Worm (Caenorhabditis elegans) whole organism, midembryonic: ENCODE measurements around the gene VM106R.1.

Experiments
- T22C8.4 ChIP-seq: fragments of 200-800 bp; sonication (Bioruptor generic); IDR thresholded peaks from 2 replicates; pipeline ENCODE4 v1.3.6; 2022; ENCODE audit warnings: missing genetic modification characterization, missing compliant biosample characterization
- cog-1 ChIP-seq: sonication (generic microtip); optimal IDR thresholded peaks from 2 replicates; lab custom pipeline; 2016; ENCODE audit warnings: missing genetic modification characterization, missing compliant biosample characterization
- flt-1 ChIP-seq: fragments of 200-800 bp; sonication (Bioruptor generic); IDR thresholded peaks from 2 replicates; pipeline ENCODE4 v1.3.6; 2022; ENCODE audit warnings: missing genetic modification characterization, missing compliant biosample characterization
- klf-2 ChIP-seq: fragments of 200-800 bp; sonication (Bioruptor generic); conservative IDR thresholded peaks from 2 replicates; pipeline ENCODE4 v1.3.6; 2022; ENCODE audit warnings: missing genetic modification reagents, missing genetic modification characterization, missing compliant biosample characterization
- med-1 ChIP-seq: sonication (generic microtip); optimal IDR thresholded peaks from 2 replicates; lab custom pipeline; 2017; ENCODE audit warnings: missing genetic modification characterization, mild to moderate bottlenecking, missing compliant biosample characterization, antibody characterized with exemption, missing genetic modification reagents; ENCODE audit not compliant: insufficient read depth
- ref-1 ChIP-seq: fragments of 200-800 bp; sonication (Bioruptor generic); conservative IDR thresholded peaks from 2 replicates; pipeline ENCODE4 v1.3.6; 2022; ENCODE audit warnings: missing genetic modification reagents, missing genetic modification characterization, missing compliant biosample characterization
- tab-1 ChIP-seq: fragments of 200-800 bp; sonication (Bioruptor generic); IDR thresholded peaks from 2 replicates; pipeline ENCODE4 v1.3.6; 2022; ENCODE audit warnings: missing genetic modification characterization, missing compliant biosample characterization
- ztf-23 ChIP-seq: fragments of 200-800 bp; sonication (Bioruptor generic); IDR thresholded peaks from 2 replicates; pipeline ENCODE4 v1.3.6; 2022; ENCODE audit warnings: missing genetic modification reagents, missing genetic modification characterization, missing compliant biosample characterization
- ztf-29 ChIP-seq: fragments of 200-800 bp; sonication (Bioruptor generic); IDR thresholded peaks from 2 replicates; pipeline ENCODE4 v1.3.6; 2022; ENCODE audit warnings: missing genetic modification reagents, missing genetic modification characterization, missing compliant biosample characterization

VM106R.1 gene

DNA sequence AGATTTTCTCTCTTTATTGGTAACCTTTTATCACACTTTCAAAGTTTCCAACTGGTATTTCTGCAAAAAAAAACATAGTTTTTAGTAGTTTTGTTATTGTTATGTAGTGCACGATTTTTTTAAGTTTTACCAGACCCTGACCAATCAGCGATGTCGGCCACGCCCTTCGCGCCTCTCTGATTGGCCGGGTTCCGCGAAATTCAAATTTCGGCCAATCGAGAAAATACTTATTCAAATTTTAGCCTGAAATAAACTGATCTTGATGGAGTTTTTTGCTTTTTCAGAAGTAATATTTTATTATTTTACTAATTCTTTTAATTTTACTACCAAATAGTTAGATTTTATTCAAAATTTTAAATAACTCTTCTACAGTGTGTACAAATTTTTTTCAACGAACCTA lies 24.1 kb downstream of the VM106R.1 start:
- no peak for TF ChIP-seq T22C8.4 (GFP tag; lab: Robert Waterston, UW)
- TF ChIP-seq ref-1 (GFP tag; lab: Robert Waterston, UW) = no peak
- no peak for TF ChIP-seq ztf-23 (GFP tag; lab: Robert Waterston, UW)
- no peak for TF ChIP-seq cog-1 (tag; lab: Kevin White, UChicago)
- TF ChIP-seq klf-2 (GFP tag; lab: Robert Waterston, UW) = no peak
- TF ChIP-seq flt-1 (GFP tag; lab: Robert Waterston, UW) = no peak
- no peak for TF ChIP-seq tab-1 (GFP tag; lab: Robert Waterston, UW)

DNA sequence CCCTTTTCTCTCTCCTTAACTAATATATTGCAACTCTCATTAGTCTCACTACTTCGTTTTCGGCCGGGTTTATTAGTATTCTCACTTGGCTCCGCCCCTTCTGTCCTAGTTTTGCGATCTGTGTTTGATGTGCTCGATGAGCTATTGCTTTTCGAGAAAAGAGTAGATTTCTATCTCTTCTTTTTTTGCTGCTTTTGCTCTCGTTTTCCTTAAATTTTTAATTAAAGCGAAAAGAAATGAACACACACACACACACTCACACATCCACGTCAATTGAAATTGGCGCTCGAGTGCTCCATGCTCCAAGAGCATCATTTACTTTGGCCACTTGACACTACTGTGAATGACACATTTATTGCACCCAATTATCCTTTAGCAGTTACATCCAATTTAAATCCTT lies 24.5 kb downstream of the VM106R.1 start:
- TF ChIP-seq T22C8.4 (GFP tag; lab: Robert Waterston, UW) = no peak
- no peak for TF ChIP-seq ztf-29 (GFP tag; lab: Robert Waterston, UW)

DNA sequence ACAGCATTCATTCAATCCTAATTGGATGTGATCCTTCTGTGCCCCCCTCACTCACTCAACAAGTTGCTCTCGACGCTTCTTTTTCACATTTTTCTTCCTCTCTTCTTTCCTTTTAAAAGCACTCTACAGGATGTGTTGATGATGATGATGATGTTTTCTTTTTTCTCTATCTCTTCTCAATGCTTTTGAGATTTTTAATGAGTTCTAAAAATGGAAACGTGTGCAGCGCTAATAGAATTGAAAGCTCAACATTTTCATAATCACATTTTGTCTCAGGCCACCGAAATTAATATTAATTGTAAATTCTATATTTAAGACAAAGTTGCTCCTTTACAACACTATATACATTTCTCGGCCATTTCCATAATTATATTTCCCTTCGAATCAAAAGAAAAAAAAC lies 28.8 kb downstream of the VM106R.1 start:
- no peak for TF ChIP-seq cog-1 (tag; lab: Kevin White, UChicago)
- TF ChIP-seq ref-1 (GFP tag; lab: Robert Waterston, UW) = no peak
- no peak for TF ChIP-seq klf-2 (GFP tag; lab: Robert Waterston, UW)
- no peak for TF ChIP-seq ztf-23 (GFP tag; lab: Robert Waterston, UW)
- no peak for TF ChIP-seq T22C8.4 (GFP tag; lab: Robert Waterston, UW)
- no peak for TF ChIP-seq flt-1 (GFP tag; lab: Robert Waterston, UW)
- no peak for TF ChIP-seq med-1 (GFP tag; lab: Kevin White, UChicago)
- no peak for TF ChIP-seq tab-1 (GFP tag; lab: Robert Waterston, UW)
- no peak for TF ChIP-seq ztf-29 (GFP tag; lab: Robert Waterston, UW)

DNA sequence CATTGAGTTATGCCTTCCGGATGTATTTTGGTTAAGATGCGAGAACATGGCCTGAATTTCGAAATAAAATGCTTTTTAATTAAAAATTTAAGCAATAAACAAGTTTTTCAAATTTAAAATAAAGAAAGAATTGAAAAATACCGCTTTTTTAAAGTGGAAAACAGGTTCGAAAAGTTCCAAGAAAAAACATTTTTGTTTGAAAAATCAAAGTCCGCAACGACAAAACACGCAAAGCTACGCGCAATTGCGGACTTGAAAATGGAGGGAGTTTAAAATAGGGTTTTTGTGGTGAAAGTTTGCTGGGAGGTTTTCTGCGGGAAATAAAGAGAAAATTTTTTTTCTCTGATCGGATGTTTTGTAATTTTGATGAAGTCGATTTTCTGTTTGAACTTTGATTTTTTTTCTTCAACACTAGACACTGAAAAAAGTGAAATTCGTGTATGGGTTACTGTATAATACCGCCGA lies 30.5 kb downstream of the VM106R.1 start, which contains the start of gene npp-19:
npp-19 (minus strand) TSS at position 51 of the 465 bp plus-strand sequence.
- TF ChIP-seq flt-1 (GFP tag; lab: Robert Waterston, UW) (0 out of 2 replicates have a peak, but pooled peaks have one; percentile 45), T22C8.4 (GFP tag; lab: Robert Waterston, UW) (no peak), cog-1 (tag; lab: Kevin White, UChicago) (peak; percentile 23), ref-1 (GFP tag; lab: Robert Waterston, UW) (no peak), ztf-23 (GFP tag; lab: Robert Waterston, UW) (0 out of 2 replicates have a peak, but pooled peaks have one; percentile 47)

DNA sequence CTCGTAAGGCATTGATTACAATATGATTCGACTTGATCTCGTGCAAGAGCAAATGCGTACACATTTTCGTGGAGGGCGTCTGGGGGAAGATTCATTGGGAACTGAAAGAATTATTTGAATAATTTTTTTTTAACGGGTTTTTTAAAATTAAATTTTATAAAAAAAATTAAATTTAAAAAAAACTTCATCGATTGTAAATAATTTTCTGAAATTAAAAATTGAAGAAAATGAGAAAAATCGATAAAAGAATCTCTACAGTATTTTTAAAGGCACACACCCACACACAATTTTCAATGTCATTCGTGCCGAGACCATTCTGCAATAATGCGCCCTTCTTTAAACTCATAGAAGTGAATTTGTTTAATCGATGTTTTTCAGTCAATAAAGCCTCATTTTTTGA lies 32.8 kb downstream of the VM106R.1 start, which contains the start of gene set-14:
set-14 (minus strand) TSS at position 101 of the 400 bp plus-strand sequence.
- TF ChIP-seq klf-2 (GFP tag; lab: Robert Waterston, UW) (no peak), cog-1 (tag; lab: Kevin White, UChicago) (no peak), med-1 (GFP tag; lab: Kevin White, UChicago) (no peak), flt-1 (GFP tag; lab: Robert Waterston, UW) (no peak), tab-1 (GFP tag; lab: Robert Waterston, UW) (no peak), T22C8.4 (GFP tag; lab: Robert Waterston, UW) (no peak)

DNA sequence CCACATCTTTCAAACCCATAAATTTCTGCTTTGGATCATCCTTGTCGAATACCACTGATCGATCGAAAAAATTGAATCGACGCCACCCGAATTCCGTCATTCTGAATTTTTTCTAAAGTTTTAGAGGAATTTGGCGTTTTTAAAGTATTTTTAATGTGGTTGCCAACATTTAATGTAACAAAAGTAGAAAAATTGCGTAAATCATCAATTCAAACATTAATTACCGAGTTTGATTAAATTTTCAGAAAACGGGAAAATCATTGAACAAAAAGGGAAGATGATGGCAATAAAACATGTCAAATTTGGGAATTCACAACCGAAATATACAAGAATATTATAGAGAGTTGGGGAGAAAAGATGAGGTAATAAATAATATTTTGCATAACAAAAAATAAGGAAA lies 35.6 kb downstream of the VM106R.1 start, which contains the start of gene vps-11:
vps-11 (minus strand) TSS at position 101 of the 400 bp plus-strand sequence.
- no peak for TF ChIP-seq flt-1 (GFP tag; lab: Robert Waterston, UW)
- TF ChIP-seq ref-1 (GFP tag; lab: Robert Waterston, UW) = no peak
- TF ChIP-seq ztf-23 (GFP tag; lab: Robert Waterston, UW) = no peak
- TF ChIP-seq tab-1 (GFP tag; lab: Robert Waterston, UW) = no peak
- TF ChIP-seq cog-1 (tag; lab: Kevin White, UChicago) = no peak
- TF ChIP-seq klf-2 (GFP tag; lab: Robert Waterston, UW) = no peak
- TF ChIP-seq T22C8.4 (GFP tag; lab: Robert Waterston, UW) = no peak
- no peak for TF ChIP-seq ztf-29 (GFP tag; lab: Robert Waterston, UW)
- TF ChIP-seq med-1 (GFP tag; lab: Kevin White, UChicago) = no peak

DNA sequence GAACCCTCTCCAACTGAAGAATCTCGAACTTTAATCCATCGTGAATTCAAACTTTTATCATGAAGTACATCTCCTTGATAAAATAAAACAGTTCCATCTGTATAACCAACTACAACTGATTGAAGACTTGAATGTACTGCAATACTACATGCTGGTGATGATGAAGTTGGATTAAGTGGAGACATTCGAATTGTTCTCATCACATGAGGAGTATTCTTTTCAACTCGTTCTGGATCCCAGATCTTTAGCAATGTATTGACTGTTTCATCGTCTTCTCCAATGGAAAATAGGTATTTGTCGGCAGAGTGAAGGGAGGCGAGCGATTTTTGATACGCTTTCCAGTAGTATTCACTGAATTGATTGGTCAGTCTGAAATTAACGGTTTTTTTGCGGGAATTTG lies 36.4 kb downstream of the VM106R.1 start:
- TF ChIP-seq ref-1 (GFP tag; lab: Robert Waterston, UW) (no peak), med-1 (GFP tag; lab: Kevin White, UChicago) (no peak), T22C8.4 (GFP tag; lab: Robert Waterston, UW) (no peak), cog-1 (tag; lab: Kevin White, UChicago) (no peak), tab-1 (GFP tag; lab: Robert Waterston, UW) (no peak), klf-2 (GFP tag; lab: Robert Waterston, UW) (no peak), ztf-29 (GFP tag; lab: Robert Waterston, UW) (no peak), flt-1 (GFP tag; lab: Robert Waterston, UW) (no peak), ztf-23 (GFP tag; lab: Robert Waterston, UW) (no peak)

DNA sequence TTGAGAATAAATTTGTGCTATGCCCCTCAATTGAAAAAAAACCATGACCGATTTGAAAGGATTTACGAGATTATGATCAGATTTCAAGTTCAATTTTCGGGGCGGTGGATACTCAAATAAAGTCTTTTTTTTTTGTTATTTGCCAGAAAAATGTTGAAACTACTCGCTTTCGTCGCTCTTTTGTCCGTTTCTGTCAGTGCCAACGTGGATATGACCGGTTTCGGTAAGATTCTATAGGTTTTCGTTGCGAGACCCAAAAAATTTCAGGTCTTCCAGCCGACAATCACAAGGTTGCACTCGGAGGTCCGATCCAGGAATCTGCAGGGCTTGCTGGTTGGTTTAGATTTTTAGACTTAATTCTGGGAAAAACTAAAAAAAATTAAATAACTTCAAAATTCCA lies 41.7 kb downstream of the VM106R.1 start, which contains the start of gene tag-209:
tag-209 (plus strand) TSS at position 73 of the 400 bp plus-strand sequence.
- TF ChIP-seq ztf-23 (GFP tag; lab: Robert Waterston, UW) (no peak), ztf-29 (GFP tag; lab: Robert Waterston, UW) (no peak), klf-2 (GFP tag; lab: Robert Waterston, UW) (no peak), cog-1 (tag; lab: Kevin White, UChicago) (no peak), med-1 (GFP tag; lab: Kevin White, UChicago) (no peak), T22C8.4 (GFP tag; lab: Robert Waterston, UW) (no peak), flt-1 (GFP tag; lab: Robert Waterston, UW) (no peak), ref-1 (GFP tag; lab: Robert Waterston, UW) (no peak), tab-1 (GFP tag; lab: Robert Waterston, UW) (no peak)

DNA sequence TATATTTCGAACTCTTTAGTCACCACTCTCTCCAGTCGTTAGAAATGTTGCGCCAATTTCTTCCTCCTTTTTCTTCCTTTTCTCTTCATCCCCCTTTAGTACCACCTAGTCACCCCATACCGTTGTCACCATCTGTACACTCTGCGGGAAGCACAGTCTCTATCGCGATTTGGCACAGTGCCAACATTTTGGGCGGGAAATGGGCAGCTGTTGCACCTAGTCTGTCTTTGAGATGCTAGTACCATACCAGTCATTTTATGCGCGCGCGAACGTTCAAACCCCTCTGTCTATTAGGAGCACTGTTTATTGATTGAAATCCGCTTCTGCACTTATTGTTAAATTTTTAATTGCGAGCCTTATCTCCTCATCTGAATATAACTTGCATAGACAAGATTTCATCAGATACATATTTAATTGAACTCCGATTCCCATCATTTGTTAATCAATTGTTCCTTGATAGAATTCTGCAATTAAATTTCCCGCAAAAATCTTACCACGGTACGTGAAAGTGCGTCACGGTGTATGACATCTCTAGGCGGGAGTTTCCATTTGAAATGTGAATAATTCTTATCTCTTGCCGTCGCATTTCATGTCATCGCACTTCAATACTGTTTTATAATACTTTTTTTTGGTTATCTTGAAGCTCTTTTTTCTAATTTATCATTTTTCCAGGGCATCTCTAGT lies 44.1 kb downstream of the VM106R.1 start, which contains the start of gene cdl-1:
cdl-1 (plus strand) TSS at position 673 of the 684 bp plus-strand sequence.
- TF ChIP-seq T22C8.4 (GFP tag; lab: Robert Waterston, UW) = no peak
- TF ChIP-seq med-1 (GFP tag; lab: Kevin White, UChicago) = no peak
- no peak for TF ChIP-seq cog-1 (tag; lab: Kevin White, UChicago)
- TF ChIP-seq tab-1 (GFP tag; lab: Robert Waterston, UW) = no peak
- no peak for TF ChIP-seq ztf-23 (GFP tag; lab: Robert Waterston, UW)
- no peak for TF ChIP-seq klf-2 (GFP tag; lab: Robert Waterston, UW)
- TF ChIP-seq ref-1 (GFP tag; lab: Robert Waterston, UW) = no peak
- TF ChIP-seq flt-1 (GFP tag; lab: Robert Waterston, UW) = no peak
- TF ChIP-seq ztf-29 (GFP tag; lab: Robert Waterston, UW) = no peak
